Fruit fly (Drosophila melanogaster) whole organism, wandering third instar larva: Measurements from ENCODE around the gene CG8960.

Source experiments
- HLH106 ChIP-seq: fragments of 200-800 bp; optimal IDR thresholded peaks from 3 replicates; lab custom pipeline; 2019; ENCODE audit warnings: missing biosample characterization, mild to moderate bottlenecking, missing genetic modification characterization, moderate library complexity
- Myc ChIP-seq: fragments of >200 bp; optimal IDR thresholded peaks from 2 replicates; lab custom pipeline; 2017
- dsf ChIP-seq: sonication (Bioruptor generic); optimal IDR thresholded peaks from 2 replicates; lab custom pipeline; 2016; ENCODE audit warnings: missing biosample characterization, missing genetic modification characterization, borderline replicate concordance
- ey ChIP-seq: fragments of 200-800 bp; sonication (Bioruptor generic); optimal IDR thresholded peaks from 2 replicates; lab custom pipeline; 2016; ENCODE audit warnings: missing biosample characterization, missing genetic modification characterization
- h ChIP-seq: fragments of 200-800 bp; sonication (Bioruptor generic); optimal IDR thresholded peaks from 3 replicates; lab custom pipeline; 2016; ENCODE audit warnings: missing biosample characterization, mild to moderate bottlenecking, missing genetic modification characterization
- pan ChIP-seq: fragments of >200 bp; optimal IDR thresholded peaks from 2 replicates; lab custom pipeline; 2017
- psq ChIP-seq: fragments of 200-800 bp; sonication (Bioruptor generic); optimal IDR thresholded peaks from 3 replicates; lab custom pipeline; 2017; ENCODE audit warnings: missing biosample characterization, mild to moderate bottlenecking, missing genetic modification characterization, moderate library complexity
- usp ChIP-seq: fragments of >200 bp; optimal IDR thresholded peaks from 2 replicates; lab custom pipeline; 2017; ENCODE audit warnings: missing biosample characterization, missing genetic modification characterization

DNA sequence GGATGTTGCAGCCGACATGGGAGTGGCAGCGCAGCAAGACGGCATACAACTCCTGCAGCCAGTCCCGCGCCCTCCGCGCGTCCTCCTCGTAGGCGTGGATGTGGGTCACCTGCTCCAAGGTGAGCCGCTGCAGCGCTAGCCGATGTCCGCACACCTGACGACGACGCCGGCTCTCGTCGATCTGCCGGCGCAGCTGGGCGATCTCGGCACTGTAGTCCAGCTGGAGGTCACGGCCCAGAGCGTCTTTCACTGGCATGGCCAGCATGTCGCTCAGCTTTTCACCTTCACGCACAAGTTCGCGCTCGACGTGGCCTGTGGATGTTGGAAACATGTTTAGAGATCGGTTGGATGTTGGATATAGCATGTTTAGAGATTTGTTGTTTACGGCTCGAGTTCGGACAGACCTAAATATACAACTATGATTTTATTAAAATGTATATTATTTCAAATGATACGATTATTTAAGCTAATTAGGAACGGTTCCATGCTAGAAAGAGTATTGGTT, 39.3 kb upstream of the CG8960 start:
- TF ChIP-seq pan (lab: Kevin White, UChicago) (no peak), usp (GFP tag; lab: Kevin White, UChicago) (no peak), dsf (GFP tag; lab: Kevin White, UChicago) (no peak), Myc (lab: Kevin White, UChicago) (no peak), h (GFP tag; lab: Kevin White, UChicago) (no peak), HLH106 (no peak), psq (GFP tag; lab: Kevin White, UChicago) (no peak), ey (GFP tag; lab: Kevin White, UChicago) (no peak)
